Fruit fly (Drosophila melanogaster) whole organism, wandering third instar larva: ENCODE measurements around the gene dan.

Experiments
- Abd-B ChIP-seq: fragments of >200 bp; optimal IDR thresholded peaks from 2 replicates; lab custom pipeline; 2017; ENCODE audit warnings: missing biosample characterization, missing genetic modification characterization
- ey ChIP-seq: fragments of 200-800 bp; sonication (Bioruptor generic); optimal IDR thresholded peaks from 2 replicates; lab custom pipeline; 2016; ENCODE audit warnings: missing biosample characterization, missing genetic modification characterization

- no peak for TF ChIP-seq ey (GFP tag; lab: Kevin White, UChicago)
- TF ChIP-seq Abd-B (GFP tag; lab: Kevin White, UChicago): no peak
These were observed 10.8 kb downstream of the dan start, which contains the start of gene CG13653 for dm6 chr3R:25194723-25195577.
